Worm (Caenorhabditis elegans) whole organism, L4 larva: ENCODE data around the gene F52E4.5.
A peak's percentile ranks its signal among the peaks of the same experiment; 100 is the strongest.

Source experiments
- F37D6.2 ChIP-seq: sonication (generic microtip); optimal IDR thresholded peaks from 2 replicates; lab custom pipeline; 2016; ENCODE audit warnings: mild to moderate bottlenecking, missing genetic modification characterization, missing compliant biosample characterization
- F49E8.2 ChIP-seq: sonication (generic microtip); optimal IDR thresholded peaks from 2 replicates; lab custom pipeline; 2016; ENCODE audit warnings: missing compliant biosample characterization, mild to moderate bottlenecking, missing genetic modification characterization, borderline replicate concordance
- R02D3.7 ChIP-seq: fragments of 150-350 bp; sonication (generic microtip); optimal IDR thresholded peaks from 3 replicates; lab custom pipeline; 2014; ENCODE audit warnings: missing biosample characterization, missing genetic modification characterization
- T20F7.1 ChIP-seq: fragments of 200-800 bp; sonication (Bioruptor generic); optimal IDR thresholded peaks from 2 replicates; lab custom pipeline; 2018; ENCODE audit warnings: mild to moderate bottlenecking, missing genetic modification characterization, missing compliant biosample characterization
- Y48G9A.11 ChIP-seq: fragments of 200-800 bp; sonication (Bioruptor generic); IDR thresholded peaks from 2 replicates; pipeline ENCODE4 v1.3.6; 2022; ENCODE audit warnings: missing genetic modification reagents, missing genetic modification characterization, missing compliant biosample characterization
- Y5F2A.4 ChIP-seq: fragments of 200-800 bp; sonication (Bioruptor generic); optimal IDR thresholded peaks from 2 replicates; lab custom pipeline; 2018; ENCODE audit warnings: mild to moderate bottlenecking, missing genetic modification characterization, missing compliant biosample characterization
- ZK337.2 ChIP-seq: fragments of 200-800 bp; sonication (Bioruptor generic); IDR thresholded peaks from 2 replicates; pipeline ENCODE4 v1.3.6; 2022; ENCODE audit warnings: missing genetic modification reagents, missing genetic modification characterization, missing compliant biosample characterization
- aly-2 ChIP-seq: sonication (generic microtip); optimal IDR thresholded peaks from 2 replicates; lab custom pipeline; 2018; ENCODE audit warnings: missing biosample characterization, missing genetic modification characterization
- ama-1 ChIP-seq: fragments of 150-350 bp; optimal IDR thresholded peaks from 2 replicates; lab custom pipeline; 2014; ENCODE audit warnings: inconsistent platforms, mixed read lengths
- ceh-20 ChIP-seq: fragments of 200-800 bp; sonication (Bioruptor generic); IDR thresholded peaks from 2 replicates; pipeline ENCODE4 v1.3.6; 2022; ENCODE audit warnings: missing genetic modification reagents, missing genetic modification characterization, missing compliant biosample characterization
- ceh-32 ChIP-seq: sonication (generic microtip); optimal IDR thresholded peaks from 2 replicates; lab custom pipeline; 2016; ENCODE audit warnings: mild to moderate bottlenecking, missing genetic modification characterization, missing compliant biosample characterization; ENCODE audit not compliant: poor library complexity
- ceh-62 ChIP-seq: sonication (generic microtip); optimal IDR thresholded peaks from 2 replicates; lab custom pipeline; 2017; ENCODE audit warnings: missing biosample characterization, missing genetic modification characterization
- cey-2 ChIP-seq: sonication (generic microtip); optimal IDR thresholded peaks from 3 replicates; lab custom pipeline; 2017; ENCODE audit warnings: missing genetic modification characterization, mild to moderate bottlenecking, missing compliant biosample characterization, antibody characterized with exemption, borderline replicate concordance; ENCODE audit not compliant: insufficient read depth
- daf-19 ChIP-seq: fragments of 200-800 bp; sonication (Bioruptor generic); conservative IDR thresholded peaks from 2 replicates; pipeline ENCODE4 v1.3.6; 2022; ENCODE audit warnings: missing genetic modification characterization, missing compliant biosample characterization
- daf-8 ChIP-seq: fragments of 200-800 bp; sonication (Bioruptor generic); IDR thresholded peaks from 2 replicates; pipeline ENCODE4 v1.3.6; 2022; ENCODE audit warnings: missing genetic modification characterization, missing compliant biosample characterization
- dmd-6 ChIP-seq: fragments of 200-800 bp; sonication (Bioruptor generic); IDR thresholded peaks from 2 replicates; pipeline ENCODE4 v1.3.6; 2022; ENCODE audit warnings: missing genetic modification reagents, missing genetic modification characterization, missing compliant biosample characterization
- dmd-8 ChIP-seq: fragments of 200-800 bp; sonication (Bioruptor generic); IDR thresholded peaks from 2 replicates; pipeline ENCODE4 v1.3.6; 2022; ENCODE audit warnings: missing genetic modification characterization, missing compliant biosample characterization
- duxl-1 ChIP-seq: sonication (generic microtip); optimal IDR thresholded peaks from 2 replicates; lab custom pipeline; 2016; ENCODE audit warnings: mild to moderate bottlenecking, missing genetic modification characterization, moderate library complexity, missing compliant biosample characterization; ENCODE audit not compliant: poor library complexity
- dve-1 ChIP-seq: sonication (generic microtip); optimal IDR thresholded peaks from 2 replicates; lab custom pipeline; 2017; ENCODE audit warnings: antibody characterized with exemption, mild to moderate bottlenecking, missing genetic modification characterization, missing compliant biosample characterization; ENCODE audit not compliant: insufficient read depth
- egl-27 ChIP-seq: sonication (generic microtip); optimal IDR thresholded peaks from 3 replicates; lab custom pipeline; 2017; ENCODE audit warnings: missing biosample characterization, missing genetic modification reagents, missing genetic modification characterization
- fos-1 ChIP-seq: fragments of 150-350 bp; optimal IDR thresholded peaks from 2 replicates; lab custom pipeline; 2014; ENCODE audit warnings: missing biosample characterization, missing genetic modification characterization
- gei-8 ChIP-seq: fragments of 200-800 bp; sonication (Bioruptor generic); optimal IDR thresholded peaks from 2 replicates; lab custom pipeline; 2018; ENCODE audit warnings: mild to moderate bottlenecking, missing genetic modification characterization, missing compliant biosample characterization
- hif-1 ChIP-seq, 2 experiments: sonication (generic microtip); optimal IDR thresholded peaks; 2 replicates each; lab custom pipeline; 2016 to 2017; ENCODE audit warnings: missing compliant biosample characterization in 2 of 2, missing genetic modification characterization in 2 of 2, missing genetic modification reagents in 2 of 2, missing genotype in 2 of 2, mild to moderate bottlenecking in 1 of 2
- hmg-1.1 ChIP-seq: fragments of 200-800 bp; sonication (Bioruptor generic); IDR thresholded peaks from 2 replicates; pipeline ENCODE4 v1.3.6; 2022; ENCODE audit warnings: missing genetic modification reagents, missing genetic modification characterization, missing compliant biosample characterization
- lim-7 ChIP-seq: fragments of 200-800 bp; sonication (Bioruptor generic); IDR thresholded peaks from 2 replicates; pipeline ENCODE4 v1.3.6; 2022; ENCODE audit warnings: missing genetic modification characterization, missing compliant biosample characterization
- lin-1 ChIP-seq: fragments of 200-800 bp; sonication (Bioruptor generic); IDR thresholded peaks from 2 replicates; pipeline ENCODE4 v1.3.6; 2022; ENCODE audit warnings: missing genetic modification reagents, missing genetic modification characterization, missing compliant biosample characterization
- lin-13 ChIP-seq: fragments of 150-350 bp; optimal IDR thresholded peaks from 2 replicates; lab custom pipeline; 2014; ENCODE audit warnings: missing biosample characterization, missing genetic modification reagents, missing genetic modification characterization
- lin-29 ChIP-seq: fragments of 200-800 bp; sonication (Bioruptor generic); IDR thresholded peaks from 2 replicates; pipeline ENCODE4 v1.3.6; 2022; ENCODE audit warnings: missing genetic modification reagents, missing genetic modification characterization, missing compliant biosample characterization
- lin-38 ChIP-seq: fragments of 200-800 bp; sonication (Bioruptor generic); IDR thresholded peaks from 2 replicates; pipeline ENCODE4 v1.3.6; 2022; ENCODE audit warnings: missing genetic modification reagents, missing genetic modification characterization, missing compliant biosample characterization
- lsy-2 ChIP-seq, 2 experiments: fragments of 150-350 bp in 1 of 2; sonication (generic microtip) in 1 of 2; optimal IDR thresholded peaks; 2 replicates each; lab custom pipeline; 2014 to 2017; ENCODE audit warnings: missing biosample characterization in 2 of 2, missing genetic modification characterization in 2 of 2
- madf-5 ChIP-seq, 2 experiments: fragments of 200-800 bp; sonication (Bioruptor generic); IDR thresholded peaks; 2 replicates each; pipeline ENCODE4 v1.3.6; 2022; ENCODE audit warnings: missing compliant biosample characterization in 2 of 2, missing genetic modification characterization in 2 of 2
- madf-9 ChIP-seq: fragments of 200-800 bp; sonication (Bioruptor generic); conservative IDR thresholded peaks from 2 replicates; pipeline ENCODE4 v1.3.6; 2022; ENCODE audit warnings: missing genetic modification reagents, missing genetic modification characterization, missing compliant biosample characterization
- mdt-29 ChIP-seq: fragments of 200-800 bp; sonication (Bioruptor generic); IDR thresholded peaks from 2 replicates; pipeline ENCODE4 v1.3.6; 2022; ENCODE audit warnings: missing genetic modification reagents, missing genetic modification characterization, missing compliant biosample characterization
- mes-2 ChIP-seq: sonication (generic microtip); optimal IDR thresholded peaks from 2 replicates; lab custom pipeline; 2016; ENCODE audit warnings: missing genotype, mild to moderate bottlenecking, missing genetic modification characterization, missing compliant biosample characterization; ENCODE audit not compliant: poor library complexity, severe bottlenecking
- mxl-3 ChIP-seq: fragments of 200-800 bp; sonication (Bioruptor generic); optimal IDR thresholded peaks from 2 replicates; lab custom pipeline; 2018; ENCODE audit warnings: mild to moderate bottlenecking, missing genetic modification characterization, missing compliant biosample characterization
- nhr-10 ChIP-seq: fragments of 150-350 bp; optimal IDR thresholded peaks from 2 replicates; lab custom pipeline; 2014; ENCODE audit warnings: missing biosample characterization, missing genetic modification characterization
- nhr-111 ChIP-seq: fragments of 200-800 bp; sonication (Bioruptor generic); optimal IDR thresholded peaks from 2 replicates; lab custom pipeline; 2018; ENCODE audit warnings: mild to moderate bottlenecking, missing genetic modification characterization, missing compliant biosample characterization
- nhr-237 ChIP-seq: sonication (generic microtip); optimal IDR thresholded peaks from 2 replicates; lab custom pipeline; 2017; ENCODE audit warnings: missing biosample characterization, missing genetic modification characterization
- nhr-28 ChIP-seq: fragments of 150-350 bp; optimal IDR thresholded peaks from 2 replicates; lab custom pipeline; 2014; ENCODE audit warnings: missing biosample characterization, missing genetic modification characterization
- nhr-41 ChIP-seq: fragments of 200-800 bp; sonication (Bioruptor generic); IDR thresholded peaks from 2 replicates; pipeline ENCODE4 v1.3.6; 2022; ENCODE audit warnings: missing genetic modification reagents, missing genetic modification characterization, missing compliant biosample characterization
- nhr-42 ChIP-seq: fragments of 200-800 bp; sonication (Bioruptor generic); IDR thresholded peaks from 2 replicates; pipeline ENCODE4 v1.3.6; 2022; ENCODE audit warnings: missing genetic modification characterization, missing compliant biosample characterization
- nhr-76 ChIP-seq: fragments of 150-350 bp; optimal IDR thresholded peaks from 2 replicates; lab custom pipeline; 2014; ENCODE audit warnings: missing biosample characterization, missing genetic modification characterization
- saeg-2 ChIP-seq: fragments of 200-800 bp; sonication (Bioruptor generic); IDR thresholded peaks from 2 replicates; pipeline ENCODE4 v1.3.6; 2022; ENCODE audit warnings: missing genetic modification reagents, missing genetic modification characterization, missing compliant biosample characterization
- snpc-1.2 ChIP-seq: fragments of 200-800 bp; sonication (Bioruptor generic); IDR thresholded peaks from 2 replicates; pipeline ENCODE4 v1.3.6; 2022; ENCODE audit warnings: missing genetic modification reagents, missing genetic modification characterization, missing compliant biosample characterization
- spr-3 ChIP-seq: fragments of 200-800 bp; sonication (Bioruptor generic); optimal IDR thresholded peaks from 2 replicates; lab custom pipeline; 2018; ENCODE audit warnings: mild to moderate bottlenecking, missing genetic modification characterization, missing compliant biosample characterization
- tag-97 ChIP-seq: fragments of 200-800 bp; sonication (Bioruptor generic); IDR thresholded peaks from 2 replicates; pipeline ENCODE4 v1.3.6; 2022; ENCODE audit warnings: missing genetic modification characterization, missing compliant biosample characterization
- unc-39 ChIP-seq: sonication (generic microtip); optimal IDR thresholded peaks from 2 replicates; lab custom pipeline; 2017; ENCODE audit warnings: missing biosample characterization, missing genetic modification characterization
- vab-7 ChIP-seq: fragments of 200-800 bp; sonication (Bioruptor generic); IDR thresholded peaks from 2 replicates; pipeline ENCODE4 v1.3.6; 2022; ENCODE audit warnings: missing genetic modification reagents, missing genetic modification characterization, missing compliant biosample characterization
- zfp-2 ChIP-seq: sonication (generic microtip); optimal IDR thresholded peaks from 2 replicates; lab custom pipeline; 2016; ENCODE audit warnings: mild to moderate bottlenecking, missing genetic modification characterization, missing compliant biosample characterization
- zip-11 ChIP-seq: fragments of 200-800 bp; sonication (Bioruptor generic); IDR thresholded peaks from 2 replicates; pipeline ENCODE4 v1.3.6; 2022; ENCODE audit warnings: missing genetic modification characterization, missing compliant biosample characterization
- zip-2 ChIP-seq: fragments of 150-350 bp; optimal IDR thresholded peaks from 2 replicates; lab custom pipeline; 2014; ENCODE audit warnings: missing biosample characterization, missing genetic modification characterization

F52E4.5 gene

ce11 chrX:3099832-3100231 lies 12.7 kb upstream of the F52E4.5 start, which contains the start of gene sec-3 (continued):
- TF ChIP-seq ceh-20 (GFP tag; lab: Robert Waterston, UW) (0 out of 2 replicates have a peak, but pooled peaks have one; percentile 54), fos-1 (no peak), dmd-8 (GFP tag; lab: Robert Waterston, UW) (no peak), F49E8.2 (tag; lab: Kevin White, UChicago) (no peak), Y48G9A.11 (GFP tag; lab: Robert Waterston, UW) (no peak), T20F7.1 (GFP tag; lab: Kevin White, UChicago) (no peak), snpc-1.2 (no peak), tag-97 (GFP tag; lab: Robert Waterston, UW) (no peak), madf-5 (GFP tag; IDR thresholded peaks at IDR 0.05; lab: Robert Waterston, UW) (no peak), Y5F2A.4 (GFP tag; lab: Kevin White, UChicago) (no peak), duxl-1 (tag; lab: Kevin White, UChicago) (peak; percentile 85), lim-7 (GFP tag; lab: Robert Waterston, UW) (no peak), lin-13 (GFP tag; lab: Kevin White, UChicago) (peak; percentile 84), hmg-1.1 (peak; percentile 87), aly-2 (tag; lab: Kevin White, UChicago) (no peak), daf-8 (GFP tag; lab: Robert Waterston, UW) (no peak), daf-19 (GFP tag; lab: Robert Waterston, UW) (peak; percentile 75; the same call in 1 of the 2 replicates), mxl-3 (GFP tag; lab: Kevin White, UChicago) (peak; percentile 62), hif-1 (tag; optimal IDR thresholded peaks at IDR 0.05; lab: Kevin White, UChicago) (peak in 1 of 2 experiments; percentile 84), nhr-237 (tag; lab: Kevin White, UChicago) (no peak), zip-11 (GFP tag; lab: Robert Waterston, UW) (no peak), nhr-111 (GFP tag; lab: Kevin White, UChicago) (no peak), egl-27 (tag; lab: Kevin White, UChicago) (no peak), nhr-10 (tag; lab: Kevin White, UChicago) (no peak), ama-1 (lab: Kevin White, UChicago) (peak; percentile 15), unc-39 (tag; lab: Kevin White, UChicago) (no peak), ceh-62 (tag; lab: Kevin White, UChicago) (no peak), R02D3.7 (no peak), ceh-32 (tag; lab: Kevin White, UChicago) (no peak), mdt-29 (no peak), saeg-2 (GFP tag; lab: Robert Waterston, UW) (0 out of 2 replicates have a peak, but pooled peaks have one; percentile 45), gei-8 (GFP tag; lab: Kevin White, UChicago) (no peak), cey-2 (tag; lab: Kevin White, UChicago) (no peak), F37D6.2 (tag; lab: Kevin White, UChicago) (peak; percentile 68), lin-38 (GFP tag; lab: Robert Waterston, UW) (peak; percentile 86), dve-1 (peak; percentile 96), spr-3 (GFP tag; lab: Kevin White, UChicago) (peak; percentile 42), nhr-42 (peak; percentile 63; the same call in 1 of the 2 replicates), nhr-76 (tag; lab: Kevin White, UChicago) (no peak), vab-7 (GFP tag; lab: Robert Waterston, UW) (peak; percentile 19; the same call in 1 of the 2 replicates), ZK337.2 (no peak), nhr-28 (tag; lab: Kevin White, UChicago) (peak; percentile 75), zip-2 (no peak), dmd-6 (GFP tag; lab: Robert Waterston, UW) (peak; percentile 80), nhr-41 (GFP tag; lab: Robert Waterston, UW) (no peak), lin-29 (peak; percentile 53; the same call in 1 of the 2 replicates), madf-9 (GFP tag; lab: Robert Waterston, UW) (no peak), zfp-2 (tag; lab: Kevin White, UChicago) (no peak), mes-2 (peak; percentile 93), lsy-2 (tag; optimal IDR thresholded peaks at IDR 0.05; lab: Kevin White, UChicago) (peak in 1 of 2 experiments; percentile 92), lin-1 (GFP tag; lab: Robert Waterston, UW) (peak; percentile 35; the same call in 1 of the 2 replicates)
